Fruit fly (Drosophila melanogaster): Measurements from ENCODE around the gene Tdh.

Gene Tdh

DNA sequence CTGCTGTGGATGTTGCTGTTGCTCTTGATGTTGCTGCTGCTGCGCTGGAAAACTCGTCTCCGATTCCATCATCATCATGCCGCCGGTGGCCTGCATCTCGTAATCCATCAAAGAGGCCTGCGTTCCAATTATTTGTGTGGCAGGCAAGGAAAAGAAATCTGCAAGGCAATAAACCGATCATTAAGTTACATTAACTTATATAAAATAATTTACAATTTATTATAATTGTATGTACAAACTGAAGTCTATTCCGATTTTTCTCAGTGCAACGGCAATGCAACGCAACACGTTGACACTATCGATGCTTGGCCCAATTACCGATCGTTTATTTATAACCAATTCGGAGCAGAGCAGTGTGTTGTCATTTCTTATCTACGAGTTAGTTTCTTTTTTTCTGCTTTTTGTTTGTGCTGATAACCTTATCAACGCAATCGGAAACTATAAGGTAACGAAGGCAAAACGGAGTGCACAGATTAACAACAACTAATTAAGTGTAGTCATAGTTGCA is 4.3 kb downstream of the Tdh start (continued):
- no peak for TF ChIP-seq slp2 (GFP tag; optimal IDR thresholded peaks at IDR 0.05)
- TF ChIP-seq az2 (GFP tag; optimal IDR thresholded peaks at IDR 0.05) = peak; percentile 45
- peak; percentile 67 for TF ChIP-seq sug (tag; optimal IDR thresholded peaks at IDR 0.05)
- TF ChIP-seq ham (GFP tag; IDR thresholded peaks at IDR 0.05) = no peak
- no peak for TF ChIP-seq trh (GFP tag; optimal IDR thresholded peaks at IDR 0.05)
- TF ChIP-seq dmrt11E (tag; optimal IDR thresholded peaks at IDR 0.05) = peak; percentile 40
- TF ChIP-seq CG17612 (GFP tag; IDR thresholded peaks at IDR 0.05) = no peak
- peak; percentile 58 for TF ChIP-seq gem (tag; optimal IDR thresholded peaks at IDR 0.05)
- TF ChIP-seq CG3281 (GFP tag; optimal IDR thresholded peaks at IDR 0.05) = peak; percentile 33
- TF ChIP-seq CG2202 (tag; optimal IDR thresholded peaks at IDR 0.05) = no peak
- TF ChIP-seq CG10565 (GFP tag; optimal IDR thresholded peaks at IDR 0.05) = no peak
- TF ChIP-seq CG12071 (GFP tag; optimal IDR thresholded peaks at IDR 0.05) = peak; percentile 43
- peak; percentile 53; the same call in 1 of the 2 replicates for TF ChIP-seq E2f1 (GFP tag; IDR thresholded peaks at IDR 0.05)
- peak; percentile 62; the same call in 2 of the 3 replicates for TF ChIP-seq sr (GFP tag; IDR thresholded peaks at IDR 0.05)
- peak in 1 of 2 experiments; percentile 54 for TF ChIP-seq eve (GFP tag; optimal IDR thresholded peaks at IDR 0.05)
- TF ChIP-seq h (optimal IDR thresholded peaks at IDR 0.05) = no peak
- no peak for TF ChIP-seq CG33557 (GFP tag; optimal IDR thresholded peaks at IDR 0.05)
- TF ChIP-seq vnd (GFP tag; IDR thresholded peaks at IDR 0.05; ENCODE audit: partially characterized antibody) = no peak
- TF ChIP-seq CG16779 (GFP tag; IDR thresholded peaks at IDR 0.05) = no peak
- no peak for TF ChIP-seq Dp (GFP tag; optimal IDR thresholded peaks at IDR 0.05)
- no peak for TF ChIP-seq NC2β (GFP tag; optimal IDR thresholded peaks at IDR 0.05)
- TF ChIP-seq Med (GFP tag) = peak; percentile 76
- TF ChIP-seq ERR (GFP tag; optimal IDR thresholded peaks at IDR 0.05) = no peak
- TF ChIP-seq CG17361 (GFP tag; IDR thresholded peaks at IDR 0.05) = no peak
- TF ChIP-seq Poxn (GFP tag; IDR thresholded peaks at IDR 0.05) = no peak
- TF ChIP-seq twi (tag; optimal IDR thresholded peaks at IDR 0.05) = no peak
- no peak for TF ChIP-seq z (GFP tag; IDR thresholded peaks at IDR 0.05)
- TF ChIP-seq Dref (GFP tag; IDR thresholded peaks at IDR 0.05) = no peak
- peak; percentile 13 for TF ChIP-seq Mad (GFP tag; optimal IDR thresholded peaks at IDR 0.05)
- no peak for TF ChIP-seq Stat92E (GFP tag; optimal IDR thresholded peaks at IDR 0.05)
- TF ChIP-seq MTF-1 (GFP tag; optimal IDR thresholded peaks at IDR 0.05; ENCODE audit: borderline replicate concordance) = peak; percentile 25
- TF ChIP-seq bigmax (GFP tag; optimal IDR thresholded peaks at IDR 0.05) = no peak
- no peak for TF ChIP-seq Hmx (GFP tag; optimal IDR thresholded peaks at IDR 0.05)
- peak; percentile 57 for TF ChIP-seq CG2712 (tag; optimal IDR thresholded peaks at IDR 0.05)
- TF ChIP-seq hb (GFP tag; IDR thresholded peaks at IDR 0.05; ENCODE audit: partially characterized antibody) = no peak
- peak; percentile 30 for TF ChIP-seq CG10267 (tag; optimal IDR thresholded peaks at IDR 0.05)
- peak; percentile 15 for TF ChIP-seq CG6654 (GFP tag; optimal IDR thresholded peaks at IDR 0.05)
- peak; percentile 68 for TF ChIP-seq Oli (tag; optimal IDR thresholded peaks at IDR 0.05)
- TF ChIP-seq fu2 (GFP tag; optimal IDR thresholded peaks at IDR 0.05) = no peak
- TF ChIP-seq lab (GFP tag; optimal IDR thresholded peaks at IDR 0.05) = peak; percentile 76
- no peak for TF ChIP-seq hbn (GFP tag; IDR thresholded peaks at IDR 0.05; ENCODE audit: partially characterized antibody)
- peak; percentile 19 for TF ChIP-seq CG4424 (GFP tag; optimal IDR thresholded peaks at IDR 0.05)
- peak; percentile 61; the same call in 2 of the 3 replicates for TF ChIP-seq Optix (GFP tag; IDR thresholded peaks at IDR 0.05)
- TF ChIP-seq CG11085 (GFP tag; IDR thresholded peaks at IDR 0.05) = no peak
- 0 out of 2 replicates have a peak, but pooled peaks have one; percentile 21 for TF ChIP-seq GATAe (GFP tag; conservative IDR thresholded peaks at IDR 0.05)
- no peak for TF ChIP-seq corto (GFP tag; optimal IDR thresholded peaks at IDR 0.05)
- TF ChIP-seq CG30431 (GFP tag; optimal IDR thresholded peaks at IDR 0.05) = no peak
- TF ChIP-seq CG15601 (tag; optimal IDR thresholded peaks at IDR 0.05) = no peak
- no peak for TF ChIP-seq CG13624 (GFP tag; optimal IDR thresholded peaks at IDR 0.05)
- TF ChIP-seq HLH54F (GFP tag; optimal IDR thresholded peaks at IDR 0.05) = no peak
- TF ChIP-seq Chrac-16 (GFP tag; optimal IDR thresholded peaks at IDR 0.05) = no peak
